Worm (Caenorhabditis elegans): Measurements from ENCODE around the gene T05C12.1.

DNA sequence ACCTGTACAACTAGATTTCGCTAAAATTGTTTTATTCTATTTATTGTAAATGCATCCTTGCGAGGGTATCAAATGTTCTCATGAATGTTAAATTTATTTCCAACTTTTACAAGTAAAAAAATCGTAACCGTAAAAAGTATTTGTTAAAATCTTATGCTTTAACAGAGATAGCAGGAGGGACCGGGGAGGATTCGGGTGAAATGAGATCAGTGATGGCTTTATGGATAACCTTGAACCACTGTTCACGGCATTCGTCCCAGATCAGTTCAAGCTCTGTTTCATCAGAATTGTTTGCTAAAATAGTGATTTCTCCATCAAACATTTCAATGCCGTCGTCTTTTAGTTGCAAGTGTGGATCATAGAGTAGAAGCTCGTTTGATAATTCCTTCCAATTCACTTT is 32.3 kb upstream of the T05C12.1 start:
- TF ChIP-seq cog-1 (tag; optimal IDR thresholded peaks at IDR 0.05) (no peak), flt-1 (GFP tag; IDR thresholded peaks at IDR 0.05) (no peak), ztf-29 (GFP tag; IDR thresholded peaks at IDR 0.05) (no peak), klf-2 (GFP tag; conservative IDR thresholded peaks at IDR 0.05) (no peak), med-1 (GFP tag; optimal IDR thresholded peaks at IDR 0.05; ENCODE audit: insufficient read depth) (no peak), tab-1 (GFP tag; IDR thresholded peaks at IDR 0.05) (no peak)

Measured in whole organism, midembryonic.